Worm (Caenorhabditis elegans) whole organism, L4/young adult: ENCODE results near the gene T05A7.3.

Experiments
- dao-5 ChIP-seq: sonication (generic microtip); optimal IDR thresholded peaks from 2 replicates; lab custom pipeline; 2016; ENCODE audit warnings: missing genotype, missing genetic modification characterization, moderate library complexity, missing compliant biosample characterization
- him-1 ChIP-seq: sonication (generic microtip); optimal IDR thresholded peaks from 2 replicates; lab custom pipeline; 2016; ENCODE audit warnings: missing genotype, missing genetic modification reagents, missing genetic modification characterization, missing compliant biosample characterization

DNA sequence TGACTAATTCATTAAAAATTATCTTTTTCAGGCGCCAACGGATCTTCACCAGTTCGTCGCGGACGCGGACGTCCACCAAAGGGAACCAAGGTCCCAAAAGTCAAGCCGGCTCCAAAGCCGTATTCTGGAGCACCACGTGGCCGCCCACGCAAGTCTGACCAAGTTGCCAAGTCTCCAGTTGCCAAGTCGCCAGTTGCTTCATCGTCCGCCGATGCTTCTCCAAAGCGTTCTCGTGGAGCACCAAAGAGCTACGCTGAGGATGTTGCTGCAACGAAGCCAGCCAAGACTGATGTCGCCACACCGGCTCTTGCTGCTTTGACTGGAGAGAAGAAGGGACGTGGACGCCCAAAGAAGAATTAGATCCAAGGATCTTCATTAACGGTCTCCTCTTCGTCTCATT is 2.3 kb upstream of the T05A7.3 start:
- TF ChIP-seq dao-5 (no peak), him-1 (no peak)
